Fruit fly (Drosophila melanogaster) whole organism, embryonic: ENCODE data around the gene Bet3.

Source experiments
- Abd-B ChIP-seq: fragments of 200-800 bp; sonication (Bioruptor generic); optimal IDR thresholded peaks from 2 replicates; lab custom pipeline; 2018; ENCODE audit warnings: missing biosample characterization, mild to moderate bottlenecking, missing genetic modification characterization, moderate library complexity
- B-H1 ChIP-seq: fragments of 200-800 bp; sonication (Bioruptor generic); IDR thresholded peaks from 3 replicates; pipeline ENCODE4 v1.3.6; 2022; ENCODE audit warnings: missing biosample characterization, missing genetic modification characterization
- BEAF-32 ChIP-seq: fragments of 200-800 bp; sonication (Bioruptor generic); optimal IDR thresholded peaks from 3 replicates; lab custom pipeline; 2017; ENCODE audit warnings: missing biosample characterization, missing genetic modification characterization, mild to moderate bottlenecking, moderate library complexity, missing genetic modification reagents
- Bgb ChIP-seq: fragments of 200-800 bp; sonication (Bioruptor generic); IDR thresholded peaks from 2 replicates; pipeline ENCODE4 v1.3.6; 2022; ENCODE audit warnings: missing biosample characterization, missing genetic modification characterization; ENCODE audit not compliant: partially characterized antibody
- CG12769 ChIP-seq: fragments of 200-800 bp; sonication (Bioruptor generic); optimal IDR thresholded peaks from 2 replicates; lab custom pipeline; 2019; ENCODE audit warnings: missing biosample characterization, mild to moderate bottlenecking, missing genetic modification characterization, moderate library complexity
- CG14014 ChIP-seq: fragments of 200-800 bp; sonication (Bioruptor generic); IDR thresholded peaks from 2 replicates; pipeline ENCODE4 v1.3.6; 2022; ENCODE audit warnings: missing biosample characterization, missing genetic modification characterization
- CG14860 ChIP-seq: fragments of 200-800 bp; sonication (Bioruptor generic); IDR thresholded peaks from 3 replicates; pipeline ENCODE4 v1.3.6; 2022; ENCODE audit warnings: missing biosample characterization, missing genetic modification characterization; ENCODE audit not compliant: partially characterized antibody
- CG14965 ChIP-seq: fragments of 200-800 bp; sonication (Bioruptor generic); optimal IDR thresholded peaks from 2 replicates; lab custom pipeline; 2016; ENCODE audit warnings: missing biosample characterization, missing genetic modification characterization, borderline replicate concordance
- CG1602 ChIP-seq: fragments of 200-800 bp; sonication (Bioruptor generic); optimal IDR thresholded peaks from 3 replicates; lab custom pipeline; 2016; ENCODE audit warnings: missing biosample characterization, missing genetic modification characterization
- CG1603 ChIP-seq: fragments of 200-800 bp; sonication (Bioruptor generic); optimal IDR thresholded peaks from 2 replicates; lab custom pipeline; 2019; ENCODE audit warnings: missing biosample characterization, mild to moderate bottlenecking, missing genetic modification characterization, moderate library complexity
- CG17829 ChIP-seq: fragments of 200-800 bp; optimal IDR thresholded peaks from 2 replicates; lab custom pipeline; 2019; ENCODE audit warnings: missing biosample characterization, mild to moderate bottlenecking, missing genetic modification characterization, moderate library complexity
- CG18011 ChIP-seq: fragments of 200-800 bp; sonication (Bioruptor generic); optimal IDR thresholded peaks from 2 replicates; lab custom pipeline; 2017; ENCODE audit warnings: missing biosample characterization, missing genetic modification characterization, mild to moderate bottlenecking, moderate library complexity, missing genotype
- CG3065 ChIP-seq: fragments of 200-800 bp; sonication (Bioruptor generic); optimal IDR thresholded peaks from 2 replicates; lab custom pipeline; 2016; ENCODE audit warnings: missing biosample characterization, missing genetic modification characterization
- CG42726 ChIP-seq: fragments of 200-800 bp; sonication (Bioruptor generic); IDR thresholded peaks from 2 replicates; pipeline ENCODE4 v1.3.6; 2022; ENCODE audit warnings: missing biosample characterization, missing genetic modification characterization; ENCODE audit not compliant: partially characterized antibody
- CG4328 ChIP-seq: fragments of 200-800 bp; sonication (Bioruptor generic); optimal IDR thresholded peaks from 3 replicates; lab custom pipeline; 2017; ENCODE audit warnings: missing biosample characterization, missing genetic modification reagents, missing genetic modification characterization
- CG5245 ChIP-seq: fragments of 200-800 bp; sonication (Bioruptor generic); optimal IDR thresholded peaks from 3 replicates; lab custom pipeline; 2016; ENCODE audit warnings: missing biosample characterization, missing genetic modification characterization
- CG8924 ChIP-seq: fragments of 200-800 bp; optimal IDR thresholded peaks from 3 replicates; lab custom pipeline; 2019; ENCODE audit warnings: missing biosample characterization, mild to moderate bottlenecking, missing genetic modification characterization, moderate library complexity
- CG9215 ChIP-seq: fragments of 200-800 bp; sonication (Bioruptor generic); IDR thresholded peaks from 2 replicates; pipeline ENCODE4 v1.3.6; 2022; ENCODE audit warnings: missing biosample characterization, missing genetic modification characterization
- CG9609 ChIP-seq: fragments of 200-800 bp; sonication (Bioruptor generic); optimal IDR thresholded peaks from 3 replicates; lab custom pipeline; 2016; ENCODE audit warnings: missing biosample characterization, missing genetic modification characterization
- Camta ChIP-seq: fragments of 200-800 bp; sonication (Bioruptor generic); optimal IDR thresholded peaks from 2 replicates; lab custom pipeline; 2016; ENCODE audit warnings: missing biosample characterization, missing genetic modification characterization
- HmgD ChIP-seq: fragments of 200-800 bp; sonication (Bioruptor generic); optimal IDR thresholded peaks from 3 replicates; lab custom pipeline; 2016; ENCODE audit warnings: missing biosample characterization, missing genetic modification characterization
- Hr39 ChIP-seq: fragments of >200 bp; optimal IDR thresholded peaks from 2 replicates; lab custom pipeline; 2017
- Meics ChIP-seq: fragments of 200-800 bp; sonication (Bioruptor generic); optimal IDR thresholded peaks from 2 replicates; lab custom pipeline; 2017; ENCODE audit warnings: missing biosample characterization, mild to moderate bottlenecking, missing genetic modification characterization
- NC2β ChIP-seq: fragments of 200-800 bp; sonication (Bioruptor generic); optimal IDR thresholded peaks from 2 replicates; lab custom pipeline; 2016; ENCODE audit warnings: missing biosample characterization, missing genetic modification characterization
- NfI ChIP-seq: fragments of 200-800 bp; sonication (Bioruptor generic); optimal IDR thresholded peaks from 3 replicates; lab custom pipeline; 2018; ENCODE audit warnings: missing biosample characterization, mild to moderate bottlenecking, missing genetic modification characterization, moderate library complexity
- Trl ChIP-seq, 3 experiments: fragments of >200 bp in 2 of 3; fragments of 200-800 bp in 1 of 3; sonication (Bioruptor generic) in 1 of 3; optimal IDR thresholded peaks; 2 replicates in 1 of 3; 3 replicates in 2 of 3; lab custom pipeline; 2016 to 2017; ENCODE audit warnings: missing biosample characterization in 1 of 3, missing genetic modification characterization in 1 of 3
- Usf ChIP-seq: fragments of 200-800 bp; sonication (Bioruptor generic); optimal IDR thresholded peaks from 2 replicates; lab custom pipeline; 2017; ENCODE audit warnings: missing genotype, missing biosample characterization, missing genetic modification characterization
- YL-1 ChIP-seq: fragments of 200-800 bp; sonication (Bioruptor generic); optimal IDR thresholded peaks from 3 replicates; lab custom pipeline; 2017; ENCODE audit warnings: missing biosample characterization, mild to moderate bottlenecking, missing genetic modification characterization
- ara ChIP-seq: fragments of 200-800 bp; sonication (Bioruptor generic); IDR thresholded peaks from 2 replicates; pipeline ENCODE4 v1.3.6; 2022; ENCODE audit warnings: missing biosample characterization, missing genetic modification characterization
- chinmo ChIP-seq: fragments of 200-800 bp; sonication (Bioruptor generic); IDR thresholded peaks from 4 replicates; pipeline ENCODE4 v1.3.6; 2022; ENCODE audit warnings: missing biosample characterization, missing genetic modification characterization; ENCODE audit not compliant: partially characterized antibody
- chm ChIP-seq: fragments of 200-800 bp; sonication (Bioruptor generic); IDR thresholded peaks from 2 replicates; pipeline ENCODE4 v1.3.6; 2022; ENCODE audit warnings: missing biosample characterization, missing genetic modification characterization
- chn ChIP-seq: fragments of 200-800 bp; sonication (Bioruptor generic); optimal IDR thresholded peaks from 2 replicates; lab custom pipeline; 2016; ENCODE audit warnings: missing biosample characterization, missing genetic modification characterization
- ci ChIP-seq: fragments of 200-800 bp; sonication (Bioruptor generic); IDR thresholded peaks from 3 replicates; pipeline ENCODE4 v1.3.6; 2022; ENCODE audit warnings: missing biosample characterization, missing genetic modification characterization
- danr ChIP-seq: fragments of 200-800 bp; sonication (Bioruptor generic); IDR thresholded peaks from 2 replicates; pipeline ENCODE4 v1.3.6; 2022; ENCODE audit warnings: missing biosample characterization, missing genetic modification characterization
- disco-r ChIP-seq: fragments of 200-800 bp; sonication (Bioruptor generic); optimal IDR thresholded peaks from 2 replicates; lab custom pipeline; 2016; ENCODE audit warnings: missing biosample characterization, missing genetic modification characterization
- en ChIP-seq: fragments of 200-800 bp; sonication (Bioruptor generic); optimal IDR thresholded peaks from 2 replicates; lab custom pipeline; 2016; ENCODE audit warnings: missing biosample characterization, missing genetic modification characterization
- exex ChIP-seq: fragments of 200-800 bp; sonication (Bioruptor generic); optimal IDR thresholded peaks from 4 replicates; lab custom pipeline; 2018; ENCODE audit warnings: missing biosample characterization, mild to moderate bottlenecking, missing genetic modification characterization, moderate library complexity
- fd3F ChIP-seq: fragments of 200-800 bp; sonication (Bioruptor generic); optimal IDR thresholded peaks from 2 replicates; lab custom pipeline; 2018; ENCODE audit warnings: missing biosample characterization, mild to moderate bottlenecking, missing genetic modification characterization, moderate library complexity
- gfzf ChIP-seq: fragments of 200-800 bp; sonication (Bioruptor generic); optimal IDR thresholded peaks from 2 replicates; lab custom pipeline; 2016; ENCODE audit warnings: missing biosample characterization, mild to moderate bottlenecking, missing genetic modification characterization, moderate library complexity
- grn ChIP-seq: fragments of 200-800 bp; sonication (Bioruptor generic); optimal IDR thresholded peaks from 3 replicates; lab custom pipeline; 2017; ENCODE audit warnings: missing biosample characterization, missing genetic modification characterization
- kah ChIP-seq: fragments of 200-800 bp; sonication (Bioruptor generic); optimal IDR thresholded peaks from 2 replicates; lab custom pipeline; 2018; ENCODE audit warnings: missing biosample characterization, mild to moderate bottlenecking, missing genetic modification characterization
- p53 ChIP-seq: fragments of 200-800 bp; sonication (Bioruptor generic); optimal IDR thresholded peaks from 2 replicates; lab custom pipeline; 2016; ENCODE audit warnings: missing biosample characterization, missing genetic modification characterization
- ranshi ChIP-seq: fragments of 200-800 bp; sonication (Bioruptor generic); IDR thresholded peaks from 2 replicates; pipeline ENCODE4 v1.3.6; 2022; ENCODE audit warnings: missing biosample characterization, missing genetic modification characterization
- rib ChIP-seq: fragments of 200-800 bp; sonication (Bioruptor generic); IDR thresholded peaks from 2 replicates; pipeline ENCODE4 v1.3.6; 2022; ENCODE audit warnings: missing biosample characterization, missing genetic modification characterization
- sd ChIP-seq: fragments of 200-800 bp; sonication (Bioruptor generic); optimal IDR thresholded peaks from 3 replicates; lab custom pipeline; 2018; ENCODE audit warnings: missing biosample characterization, mild to moderate bottlenecking, missing genetic modification characterization, moderate library complexity
- shn ChIP-seq: fragments of 200-800 bp; sonication (Bioruptor generic); optimal IDR thresholded peaks from 3 replicates; lab custom pipeline; 2016; ENCODE audit warnings: missing biosample characterization, missing genetic modification characterization
- sim ChIP-seq: fragments of 200-800 bp; sonication (Bioruptor generic); IDR thresholded peaks from 2 replicates; pipeline ENCODE4 v1.3.6; 2022; ENCODE audit warnings: missing biosample characterization, missing genetic modification characterization
- sr ChIP-seq: fragments of 200-800 bp; sonication (Bioruptor generic); IDR thresholded peaks from 3 replicates; pipeline ENCODE4 v1.3.6; 2022; ENCODE audit warnings: missing biosample characterization, missing genetic modification characterization
- usp ChIP-seq: fragments of >200 bp; optimal IDR thresholded peaks from 2 replicates; lab custom pipeline; 2017; ENCODE audit warnings: missing biosample characterization, missing genetic modification characterization
- vvl ChIP-seq: fragments of 200-800 bp; sonication (Bioruptor generic); IDR thresholded peaks from 2 replicates; pipeline ENCODE4 v1.3.6; 2022; ENCODE audit warnings: missing biosample characterization, missing genetic modification characterization

The Bet3 gene

dm6 chr3L:9435315-9435714, 6.8 kb downstream of the Bet3 start, which contains the start of gene CG42526 (continued):
- peak; percentile 31 for TF ChIP-seq CG17829
- no peak for TF ChIP-seq Trl (optimal IDR thresholded peaks at IDR 0.05; lab: Kevin White, UChicago)
- TF ChIP-seq Trl (GFP tag; optimal IDR thresholded peaks at IDR 0.05; lab: Kevin White, UChicago) = peak; percentile 37
- peak; percentile 73 for TF ChIP-seq CG14014
- TF ChIP-seq Meics = no peak
- TF ChIP-seq CG3065 (GFP tag; lab: Kevin White, UChicago) = no peak
- no peak for TF ChIP-seq p53 (GFP tag; lab: Kevin White, UChicago)
- TF ChIP-seq CG8924 (tag; lab: Kevin White, UChicago) = peak; percentile 21
- TF ChIP-seq CG9609 (GFP tag; lab: Kevin White, UChicago) = no peak
- no peak for TF ChIP-seq HmgD
- TF ChIP-seq Camta (GFP tag; lab: Kevin White, UChicago) = no peak
- TF ChIP-seq CG14965 = no peak
- TF ChIP-seq shn = peak; percentile 2
- TF ChIP-seq BEAF-32 (GFP tag; lab: Kevin White, UChicago) = peak; percentile 66
- no peak for TF ChIP-seq CG14860 (GFP tag; lab: Robert Waterston, UW)
- no peak for TF ChIP-seq danr (GFP tag; lab: Robert Waterston, UW)
- TF ChIP-seq usp (GFP tag; lab: Kevin White, UChicago) = no peak
- TF ChIP-seq Abd-B = peak; percentile 2
- peak; percentile 59 for TF ChIP-seq CG1603
- peak; percentile 44 for TF ChIP-seq gfzf (GFP tag; lab: Kevin White, UChicago)
- peak; percentile 62; the same call in 1 of the 2 replicates for TF ChIP-seq Bgb (GFP tag; lab: Robert Waterston, UW)
- peak; percentile 20 for TF ChIP-seq CG18011 (GFP tag; lab: Kevin White, UChicago)
- no peak for TF ChIP-seq en
- TF ChIP-seq chn (GFP tag; lab: Kevin White, UChicago) = no peak
- no peak for TF ChIP-seq chm (GFP tag; lab: Robert Waterston, UW)
- peak; percentile 51 for TF ChIP-seq vvl
- TF ChIP-seq YL-1 (GFP tag; lab: Kevin White, UChicago) = peak; percentile 55
- peak; percentile 16 for TF ChIP-seq CG1602 (GFP tag; lab: Kevin White, UChicago)
- no peak for TF ChIP-seq fd3F (GFP tag; lab: Kevin White, UChicago)
- TF ChIP-seq CG42726 = no peak
- TF ChIP-seq CG4328 = no peak

dm6 chr3L:9432810-9433587, 9.1 kb downstream of the Bet3 start:
- TF ChIP-seq sd (tag; lab: Kevin White, UChicago) (peak; percentile 82), shn (no peak), CG12769 (peak; percentile 98), CG5245 (no peak), chinmo (0 out of 4 replicates have a peak, but pooled peaks have one; percentile 43), chm (GFP tag; lab: Robert Waterston, UW) (no peak), disco-r (GFP tag; lab: Kevin White, UChicago) (no peak), rib (peak; percentile 48; the same call in 1 of the 2 replicates), ranshi (GFP tag; lab: Robert Waterston, UW) (no peak), B-H1 (GFP tag; lab: Robert Waterston, UW) (no peak), NC2β (no peak), sr (GFP tag; lab: Robert Waterston, UW) (peak; percentile 98), CG9215 (GFP tag; lab: Robert Waterston, UW) (no peak), exex (tag; lab: Kevin White, UChicago) (peak; percentile 40), Usf (GFP tag; lab: Kevin White, UChicago) (no peak), ara (no peak), Hr39 (lab: Kevin White, UChicago) (peak; percentile 65), YL-1 (GFP tag; lab: Kevin White, UChicago) (no peak), kah (GFP tag; lab: Kevin White, UChicago) (peak; percentile 64), ci (GFP tag; lab: Robert Waterston, UW) (0 out of 3 replicates have a peak, but pooled peaks have one; percentile 33), sim (GFP tag; lab: Robert Waterston, UW) (no peak), grn (GFP tag; lab: Kevin White, UChicago) (peak; percentile 72), NfI (no peak)
